Worm (Caenorhabditis elegans) whole organism, L2 larva: Measurements from ENCODE around the gene F38A5.6.

Experiments
- alr-1 ChIP-seq: fragments of 150-350 bp; optimal IDR thresholded peaks from 2 replicates; lab custom pipeline; 2014; ENCODE audit warnings: missing biosample characterization, missing genetic modification characterization
- aly-2 ChIP-seq: fragments of 150-350 bp; optimal IDR thresholded peaks from 2 replicates; lab custom pipeline; 2014; ENCODE audit warnings: missing biosample characterization, missing genetic modification characterization
- dmd-4 ChIP-seq: sonication (generic microtip); optimal IDR thresholded peaks from 2 replicates; lab custom pipeline; 2017; ENCODE audit warnings: missing biosample characterization, missing genetic modification characterization
- egl-27 ChIP-seq: sonication (generic microtip); optimal IDR thresholded peaks from 3 replicates; lab custom pipeline; 2017; ENCODE audit warnings: missing biosample characterization, missing genetic modification reagents, missing genetic modification characterization
- elt-3 ChIP-seq: sonication (generic microtip); optimal IDR thresholded peaks from 2 replicates; lab custom pipeline; 2017; ENCODE audit warnings: missing biosample characterization, missing genetic modification characterization
- lin-11 ChIP-seq: fragments of 150-350 bp; sonication (generic microtip); optimal IDR thresholded peaks from 2 replicates; lab custom pipeline; 2014; ENCODE audit warnings: missing biosample characterization, missing genetic modification characterization, inconsistent platforms, mixed read lengths
- lin-13 ChIP-seq: fragments of 150-350 bp; optimal IDR thresholded peaks from 2 replicates; lab custom pipeline; 2014; ENCODE audit warnings: missing biosample characterization, missing genetic modification reagents, missing genetic modification characterization
- mdl-1 ChIP-seq, 2 experiments: fragments of 150-350 bp in 1 of 2; sonication (generic microtip) in 1 of 2; optimal IDR thresholded peaks; 2 replicates each; lab custom pipeline; 2017; ENCODE audit warnings: missing biosample characterization in 2 of 2, missing genetic modification characterization in 2 of 2
- nhr-11 ChIP-seq: fragments of 150-350 bp; optimal IDR thresholded peaks from 2 replicates; lab custom pipeline; 2014; ENCODE audit warnings: missing biosample characterization, missing genetic modification characterization
- nhr-12 ChIP-seq: fragments of 150-350 bp; optimal IDR thresholded peaks from 2 replicates; lab custom pipeline; 2014; ENCODE audit warnings: missing biosample characterization, missing genetic modification characterization
- peb-1 ChIP-seq: fragments of 150-350 bp; optimal IDR thresholded peaks from 2 replicates; lab custom pipeline; 2014; ENCODE audit warnings: missing biosample characterization, missing genetic modification characterization
- unc-62 ChIP-seq: fragments of 150-350 bp; optimal IDR thresholded peaks from 2 replicates; lab custom pipeline; 2014; ENCODE audit warnings: missing biosample characterization, missing genetic modification reagents, missing genetic modification characterization
- ztf-11 ChIP-seq: sonication (generic microtip); optimal IDR thresholded peaks from 2 replicates; lab custom pipeline; 2017; ENCODE audit warnings: missing biosample characterization, missing genetic modification characterization
- ztf-4 ChIP-seq: fragments of 150-350 bp; optimal IDR thresholded peaks from 2 replicates; lab custom pipeline; 2014; ENCODE audit warnings: missing biosample characterization, missing genetic modification characterization

ce11 chrIV:6590029-6590428 is 7.2 kb downstream of the F38A5.6 start, which contains the start of the genes lec-11 and irld-7:
- TF ChIP-seq lin-13 (GFP tag; lab: Kevin White, UChicago) (no peak), aly-2 (tag; lab: Kevin White, UChicago) (no peak), dmd-4 (tag; lab: Kevin White, UChicago) (no peak), elt-3 (tag; lab: Kevin White, UChicago) (no peak), ztf-4 (tag; lab: Kevin White, UChicago) (no peak), lin-11 (no peak), nhr-12 (tag; lab: Kevin White, UChicago) (no peak), peb-1 (tag; lab: Kevin White, UChicago) (no peak), egl-27 (tag; lab: Kevin White, UChicago) (no peak), alr-1 (tag; lab: Kevin White, UChicago) (no peak), unc-62 (GFP tag; lab: Kevin White, UChicago) (no peak), ztf-11 (no peak), nhr-11 (no peak), mdl-1 (tag; optimal IDR thresholded peaks at IDR 0.05; lab: Kevin White, UChicago) (no peak)
